Fruit fly (Drosophila melanogaster) whole organism, pupa: Measurements from ENCODE around the gene CG45544.

Source experiments
- CG10348 ChIP-seq: fragments of 200-800 bp; sonication (Bioruptor generic); IDR thresholded peaks from 2 replicates; pipeline ENCODE4 v1.3.6; 2022; ENCODE audit warnings: missing biosample characterization, missing genetic modification characterization
- CG17806 ChIP-seq: fragments of 200-800 bp; sonication (Bioruptor generic); optimal IDR thresholded peaks from 2 replicates; lab custom pipeline; 2018; ENCODE audit warnings: missing biosample characterization, mild to moderate bottlenecking, missing genetic modification characterization, moderate library complexity
- CG34367 ChIP-seq: fragments of 200-800 bp; sonication (Bioruptor generic); optimal IDR thresholded peaks from 2 replicates; lab custom pipeline; 2018; ENCODE audit warnings: missing biosample characterization, mild to moderate bottlenecking, missing genetic modification characterization
- CG8301 ChIP-seq: fragments of 200-800 bp; sonication (Bioruptor generic); optimal IDR thresholded peaks from 2 replicates; lab custom pipeline; 2018; ENCODE audit warnings: missing biosample characterization, mild to moderate bottlenecking, missing genetic modification characterization
- CG9948 ChIP-seq: fragments of 200-800 bp; sonication (Bioruptor generic); optimal IDR thresholded peaks from 2 replicates; lab custom pipeline; 2018; ENCODE audit warnings: missing biosample characterization, mild to moderate bottlenecking, missing genetic modification characterization, moderate library complexity
- D1 ChIP-seq: fragments of 200-800 bp; sonication (Bioruptor generic); optimal IDR thresholded peaks from 2 replicates; lab custom pipeline; 2018; ENCODE audit warnings: missing biosample characterization, mild to moderate bottlenecking, missing genetic modification characterization, moderate library complexity
- EcR ChIP-seq: fragments of 200-800 bp; sonication (Bioruptor generic); optimal IDR thresholded peaks from 3 replicates; lab custom pipeline; 2019; ENCODE audit warnings: missing biosample characterization, missing genetic modification characterization, mild to moderate bottlenecking, moderate library complexity, missing genetic modification reagents
- Pif1A ChIP-seq: fragments of 200-800 bp; sonication (Bioruptor generic); optimal IDR thresholded peaks from 3 replicates; lab custom pipeline; 2016; ENCODE audit warnings: missing biosample characterization, missing genetic modification characterization
- Snoo ChIP-seq: fragments of 200-800 bp; sonication (Bioruptor generic); optimal IDR thresholded peaks from 3 replicates; lab custom pipeline; 2017; ENCODE audit warnings: missing biosample characterization, mild to moderate bottlenecking, missing genetic modification characterization, inconsistent platforms
- fd96Ca ChIP-seq: fragments of 200-800 bp; sonication (Bioruptor generic); IDR thresholded peaks from 3 replicates; pipeline ENCODE4 v1.3.6; 2022; ENCODE audit warnings: missing biosample characterization, missing genetic modification characterization

DNA sequence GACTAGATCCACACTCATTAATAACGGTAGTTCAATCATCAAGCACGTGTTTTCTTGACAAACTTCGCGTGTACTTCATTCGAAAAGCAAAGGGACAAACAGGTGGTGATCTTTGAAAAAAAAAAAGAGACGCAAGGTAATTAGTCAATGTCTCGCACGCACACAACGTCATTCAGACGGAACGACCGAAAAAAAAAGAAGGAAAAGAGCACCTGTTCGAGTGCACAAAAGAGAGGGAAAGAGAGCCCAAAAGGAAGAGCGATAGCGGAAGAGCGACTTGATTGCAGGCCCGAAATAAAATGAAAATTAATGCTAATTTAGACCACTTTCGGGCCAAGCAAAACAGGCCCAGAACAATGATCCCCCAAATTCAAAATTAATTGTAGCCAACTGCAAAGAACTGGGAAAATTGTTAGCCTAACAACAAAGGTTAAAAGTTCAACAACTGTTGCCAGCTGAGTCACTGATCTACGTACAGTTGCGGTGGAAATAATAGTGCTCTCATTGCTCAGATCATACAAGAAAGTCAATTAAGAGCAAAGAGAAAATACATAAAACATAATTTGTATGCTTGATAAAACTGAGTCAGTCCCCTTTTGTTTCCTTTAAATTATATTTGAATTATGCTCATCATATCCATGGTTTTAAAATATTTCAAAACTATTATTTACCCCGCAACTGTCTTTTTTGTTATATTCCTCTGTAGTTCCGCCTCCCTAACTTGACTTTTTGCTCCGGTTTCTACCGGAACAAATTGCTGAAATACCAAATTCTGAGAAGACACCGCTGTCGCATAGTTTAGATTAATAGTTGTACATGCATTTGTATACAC lies 40.4 kb upstream of the CG45544 start:
- no peak for TF ChIP-seq CG10348
- no peak for TF ChIP-seq CG34367 (tag; lab: Kevin White, UChicago)
- no peak for TF ChIP-seq D1
- no peak for TF ChIP-seq fd96Ca
- TF ChIP-seq EcR (GFP tag; lab: Kevin White, UChicago): no peak
- TF ChIP-seq Pif1A: no peak
- no peak for TF ChIP-seq CG17806 (tag; lab: Kevin White, UChicago)
- no peak for TF ChIP-seq CG8301 (tag; lab: Kevin White, UChicago)
- TF ChIP-seq Snoo (tag; lab: Kevin White, UChicago): no peak
- no peak for TF ChIP-seq CG9948 (tag; lab: Kevin White, UChicago)
